Fruit fly (Drosophila melanogaster) whole organism: ENCODE results near the gene CG17625.

Source experiments
- CG8478 ChIP-seq: fragments of >200 bp; optimal IDR thresholded peaks from 2 replicates; lab custom pipeline; 2018; ENCODE audit warnings: inconsistent platforms
- Dll ChIP-seq: fragments of >200 bp; optimal IDR thresholded peaks from 2 replicates; lab custom pipeline; 2017
- EcR ChIP-seq, 2 experiments: fragments of >200 bp; optimal IDR thresholded peaks; 2 replicates each; lab custom pipeline; 2017; ENCODE audit warnings: missing biosample characterization in 2 of 2, missing genetic modification characterization in 2 of 2, missing genetic modification reagents in 2 of 2
- pan ChIP-seq: fragments of >200 bp; optimal IDR thresholded peaks from 2 replicates; lab custom pipeline; 2017
- psq ChIP-seq: fragments of >200 bp; optimal IDR thresholded peaks from 2 replicates; lab custom pipeline; 2017
- usp ChIP-seq: fragments of >200 bp; optimal IDR thresholded peaks from 2 replicates; lab custom pipeline; 2017; ENCODE audit warnings: missing biosample characterization, missing genetic modification characterization, mixed read lengths

CG17625 gene

DNA sequence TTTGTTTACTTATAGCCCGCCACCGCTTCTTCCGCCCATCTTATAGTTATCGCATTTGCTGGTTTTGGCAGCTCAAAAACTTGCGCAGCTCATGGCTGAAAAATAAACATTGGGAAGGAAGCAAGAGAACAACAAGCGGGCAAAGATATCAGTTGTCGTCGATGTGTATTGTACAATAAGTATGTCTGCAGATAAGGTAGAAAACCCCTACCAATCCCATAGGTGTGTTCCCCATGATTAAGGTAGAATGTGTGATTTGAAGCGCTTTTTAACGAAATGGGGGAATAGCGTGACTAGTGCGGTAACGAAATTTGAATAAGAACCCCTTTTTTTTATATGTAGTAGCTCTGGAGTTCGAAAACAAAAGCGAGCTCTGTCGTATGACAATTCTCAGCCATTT lies 17.5 kb upstream of the CG17625 start:
- no peak for TF ChIP-seq EcR (GFP tag; optimal IDR thresholded peaks at IDR 0.05; lab: Kevin White, UChicago)
- TF ChIP-seq usp = no peak
- TF ChIP-seq CG8478 (lab: Kevin White, UChicago) = no peak
- TF ChIP-seq pan (lab: Kevin White, UChicago) = no peak
- no peak for TF ChIP-seq Dll (lab: Kevin White, UChicago)
- TF ChIP-seq psq (lab: Kevin White, UChicago) = no peak

dm6 chr3R:22669789-22670426 lies 16.7 kb upstream of the CG17625 start:
- TF ChIP-seq CG8478 (lab: Kevin White, UChicago) = no peak
- no peak for TF ChIP-seq pan (lab: Kevin White, UChicago)
- TF ChIP-seq Dll (lab: Kevin White, UChicago) = no peak
- no peak for TF ChIP-seq EcR (GFP tag; optimal IDR thresholded peaks at IDR 0.05; lab: Kevin White, UChicago)
- TF ChIP-seq psq (lab: Kevin White, UChicago) = no peak
- no peak for TF ChIP-seq usp

DNA sequence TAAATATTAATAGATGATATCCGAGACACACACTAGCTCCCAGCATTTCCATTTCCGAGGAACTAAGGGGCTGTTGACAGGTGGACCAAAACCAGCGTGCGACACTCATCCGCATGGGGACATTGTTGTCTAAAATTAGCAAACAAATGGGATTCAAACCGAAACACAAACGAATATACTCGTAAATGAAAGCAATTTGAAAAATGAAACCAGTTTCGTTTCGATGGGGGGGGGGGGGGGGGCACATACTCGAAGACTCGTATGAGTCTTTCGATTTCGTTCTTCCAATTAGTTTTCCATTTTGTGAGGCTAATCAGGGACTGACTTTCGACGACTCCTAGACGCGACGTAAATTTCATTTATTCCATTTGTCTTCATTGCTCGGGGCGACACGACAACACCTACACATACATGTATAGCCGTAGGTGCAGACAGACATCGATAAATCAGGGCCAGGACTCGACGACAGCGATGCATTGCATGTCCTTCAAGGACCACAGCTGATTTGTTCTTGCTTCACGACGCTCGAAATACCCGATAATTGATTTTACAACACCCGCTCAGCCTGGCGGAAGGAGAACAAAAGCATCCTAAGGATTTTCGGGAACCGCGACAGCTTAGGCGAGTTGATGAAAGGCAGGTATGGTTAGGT lies 13.8 kb upstream of the CG17625 start:
- TF ChIP-seq EcR (GFP tag; optimal IDR thresholded peaks at IDR 0.05; lab: Kevin White, UChicago) (no peak), pan (lab: Kevin White, UChicago) (no peak), psq (lab: Kevin White, UChicago) (no peak), Dll (lab: Kevin White, UChicago) (no peak), usp (no peak), CG8478 (lab: Kevin White, UChicago) (no peak)

- TF ChIP-seq usp (no peak), EcR (GFP tag; optimal IDR thresholded peaks at IDR 0.05; lab: Kevin White, UChicago) (no peak), psq (lab: Kevin White, UChicago) (no peak), pan (lab: Kevin White, UChicago) (no peak), CG8478 (lab: Kevin White, UChicago) (no peak), Dll (lab: Kevin White, UChicago) (no peak)
Observed at dm6 chr3R:22673528-22673959, 13.1 kb upstream of the CG17625 start.

- TF ChIP-seq CG8478 (lab: Kevin White, UChicago) (no peak), psq (lab: Kevin White, UChicago) (no peak), usp (no peak), pan (lab: Kevin White, UChicago) (no peak), EcR (GFP tag; optimal IDR thresholded peaks at IDR 0.05; lab: Kevin White, UChicago) (no peak), Dll (lab: Kevin White, UChicago) (no peak)
Observed at dm6 chr3R:22675447-22675846, 11.2 kb upstream of the CG17625 start.

dm6 chr3R:22684044-22684947 lies 2.4 kb upstream of the CG17625 start:
- TF ChIP-seq EcR (GFP tag; optimal IDR thresholded peaks at IDR 0.05; lab: Kevin White, UChicago) (no peak), Dll (lab: Kevin White, UChicago) (no peak), psq (lab: Kevin White, UChicago) (no peak), CG8478 (lab: Kevin White, UChicago) (no peak)

- TF ChIP-seq psq (lab: Kevin White, UChicago) (no peak), pan (lab: Kevin White, UChicago) (no peak), EcR (GFP tag; optimal IDR thresholded peaks at IDR 0.05; lab: Kevin White, UChicago) (no peak), CG8478 (lab: Kevin White, UChicago) (no peak), usp (no peak), Dll (lab: Kevin White, UChicago) (no peak)
Observed at dm6 chr3R:22684948-22685253, 1.7 kb upstream of the CG17625 start.

DNA sequence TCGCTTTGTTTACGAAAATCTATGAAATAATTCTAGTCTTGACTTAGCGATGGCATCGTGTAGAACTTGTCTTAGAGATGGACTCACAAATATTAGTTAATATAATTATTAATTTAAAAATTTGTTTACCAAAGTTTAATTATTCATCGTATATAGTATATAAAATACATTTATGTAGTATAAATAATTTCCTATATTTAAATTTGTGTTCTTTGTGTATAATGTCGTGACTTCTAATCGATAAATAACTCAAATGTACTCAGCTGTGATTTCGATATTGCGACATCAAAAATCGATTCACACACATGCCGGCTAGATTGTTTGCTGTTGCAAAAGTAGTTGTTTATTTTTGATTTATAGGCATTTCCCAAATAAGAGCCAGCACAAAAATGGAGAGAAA lies 3.7 kb downstream of the CG17625 start, which contains the start of the genes wfs1 and Nup133:
Gene wfs1 (minus strand): TSS at position 70 of the 400 bp plus-strand sequence.
Gene Nup133 (plus strand): TSS at position 297 of the 400 bp plus-strand sequence.
- no peak for TF ChIP-seq pan (lab: Kevin White, UChicago)
- TF ChIP-seq usp = no peak
- no peak for TF ChIP-seq Dll (lab: Kevin White, UChicago)
- TF ChIP-seq psq (lab: Kevin White, UChicago) = no peak
- no peak for TF ChIP-seq EcR (GFP tag; optimal IDR thresholded peaks at IDR 0.05; lab: Kevin White, UChicago)
- TF ChIP-seq CG8478 (lab: Kevin White, UChicago) = no peak

dm6 chr3R:22694659-22695058 lies 8.0 kb downstream of the CG17625 start, which contains the start of gene cd:
TSS of gene cd (plus strand) at chr3R:22694959.
- TF ChIP-seq EcR (GFP tag; optimal IDR thresholded peaks at IDR 0.05; lab: Kevin White, UChicago) = no peak
- no peak for TF ChIP-seq pan (lab: Kevin White, UChicago)
- TF ChIP-seq CG8478 (lab: Kevin White, UChicago) = no peak
- no peak for TF ChIP-seq Dll (lab: Kevin White, UChicago)
- no peak for TF ChIP-seq usp
- TF ChIP-seq psq (lab: Kevin White, UChicago) = no peak

DNA sequence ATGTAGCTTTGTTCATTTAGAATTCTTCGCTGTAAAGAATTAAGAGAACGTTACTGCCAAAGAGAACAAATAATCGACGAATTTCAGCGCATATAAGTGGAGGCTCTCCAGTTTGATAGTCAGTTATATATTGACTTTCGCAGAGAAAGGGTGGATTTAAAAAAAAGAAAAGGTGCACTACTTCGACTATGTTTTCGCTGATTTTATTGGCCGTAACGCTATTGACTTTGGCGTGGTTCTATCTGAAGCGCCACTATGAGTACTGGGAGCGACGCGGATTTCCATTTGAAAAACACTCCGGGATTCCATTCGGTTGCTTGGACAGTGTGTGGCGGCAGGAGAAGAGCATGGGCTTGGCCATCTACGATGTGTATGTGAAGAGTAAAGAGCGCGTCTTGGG lies 11.6 kb downstream of the CG17625 start, which contains the start of gene Cyp6d4:
Gene Cyp6d4 (plus strand): TSS at position 112 of the 400 bp plus-strand sequence.
- no peak for TF ChIP-seq CG8478 (lab: Kevin White, UChicago)
- no peak for TF ChIP-seq usp
- TF ChIP-seq EcR (GFP tag; optimal IDR thresholded peaks at IDR 0.05; lab: Kevin White, UChicago) = no peak
- no peak for TF ChIP-seq Dll (lab: Kevin White, UChicago)
- no peak for TF ChIP-seq psq (lab: Kevin White, UChicago)
- TF ChIP-seq pan (lab: Kevin White, UChicago) = no peak

DNA sequence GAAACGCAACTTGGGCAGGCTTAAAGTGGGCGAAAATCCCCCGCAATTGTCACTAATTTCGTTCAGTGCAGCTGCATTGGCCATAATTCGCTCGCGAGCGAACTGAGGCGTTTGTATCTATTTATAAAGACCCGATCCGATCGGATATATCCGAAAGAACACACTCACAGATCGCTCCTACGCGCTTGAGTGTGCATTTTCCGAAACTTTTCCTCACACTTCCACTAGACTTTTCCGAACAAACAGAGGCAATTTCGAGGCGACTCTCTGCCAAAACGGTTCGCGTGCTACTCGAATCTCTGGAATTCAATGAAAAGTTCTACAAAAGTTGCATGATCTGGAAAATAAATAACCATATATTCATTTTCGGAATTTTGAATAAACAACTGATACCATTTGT lies 15.1 kb downstream of the CG17625 start, which contains the start of the genes CG6972 and CCAP:
Gene CG6972 (plus strand): TSS at position 215 of the 400 bp plus-strand sequence.
Gene CCAP (minus strand): TSS at position 292 of the 400 bp plus-strand sequence.
- TF ChIP-seq Dll (lab: Kevin White, UChicago) (no peak), pan (lab: Kevin White, UChicago) (no peak), psq (lab: Kevin White, UChicago) (no peak), CG8478 (lab: Kevin White, UChicago) (no peak)
